Worm (Caenorhabditis elegans) whole organism, young adult: ENCODE measurements around the gene C38H2.2.

Experiments
- attf-5 ChIP-seq: fragments of 200-800 bp; sonication (Bioruptor generic); optimal IDR thresholded peaks from 2 replicates; lab custom pipeline; 2018; ENCODE audit warnings: mild to moderate bottlenecking, missing genetic modification characterization, missing compliant biosample characterization
- let-526 ChIP-seq: fragments of 200-800 bp; sonication (Bioruptor generic); IDR thresholded peaks from 2 replicates; pipeline ENCODE4 v1.3.6; 2022; ENCODE audit warnings: missing genetic modification reagents, missing genetic modification characterization, missing compliant biosample characterization
- nhr-120 ChIP-seq: fragments of 200-800 bp; sonication (Bioruptor generic); IDR thresholded peaks from 2 replicates; pipeline ENCODE4 v1.3.6; 2022; ENCODE audit warnings: missing genetic modification characterization, missing compliant biosample characterization
- pbrm-1 ChIP-seq: fragments of 200-800 bp; sonication (Bioruptor generic); IDR thresholded peaks from 2 replicates; pipeline ENCODE4 v1.3.6; 2022; ENCODE audit warnings: missing genetic modification reagents, missing genetic modification characterization, missing compliant biosample characterization
- snpc-4 ChIP-seq, 5 experiments: fragments of 150-350 bp in 1 of 5; sonication (generic microtip) in 4 of 5; optimal IDR thresholded peaks; 2 replicates each; lab custom pipeline; 2014 to 2018; ENCODE audit warnings: missing genetic modification characterization in 5 of 5, missing biosample characterization in 3 of 5, antibody characterized with exemption in 2 of 5, mild to moderate bottlenecking in 2 of 5, missing compliant biosample characterization in 2 of 5, missing genotype in 2 of 5, moderate library complexity in 2 of 5, missing genetic modification reagents in 1 of 5

DNA sequence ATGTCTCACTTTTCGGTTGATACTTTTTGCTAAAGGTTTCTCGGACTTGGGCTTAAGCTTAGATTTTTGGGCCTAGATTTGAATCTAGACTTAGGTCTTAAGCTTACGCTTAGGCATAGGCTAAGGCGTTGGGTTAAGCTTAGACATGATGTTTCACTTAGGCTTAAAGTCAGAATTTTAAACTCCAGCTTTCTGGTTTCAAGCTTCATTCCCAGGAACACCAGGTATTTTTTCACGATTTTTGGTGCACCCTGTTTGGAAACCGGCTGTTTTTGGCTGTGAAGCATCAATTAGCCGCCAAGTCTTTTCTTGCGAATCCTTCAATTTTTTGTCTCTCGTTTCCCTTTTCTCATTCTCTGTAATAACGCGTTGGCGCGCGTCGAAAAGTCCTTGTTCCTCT is 7.7 kb upstream of the C38H2.2 start:
- TF ChIP-seq pbrm-1 (GFP tag; lab: Robert Waterston, UW): no peak
- TF ChIP-seq attf-5 (GFP tag; lab: Kevin White, UChicago): no peak
- TF ChIP-seq snpc-4 (GFP tag; optimal IDR thresholded peaks at IDR 0.05; lab: Kevin White, UChicago): no peak
- no peak for TF ChIP-seq snpc-4 (tag; optimal IDR thresholded peaks at IDR 0.05; lab: Kevin White, UChicago)
- no peak for TF ChIP-seq let-526 (GFP tag; lab: Robert Waterston, UW)
- TF ChIP-seq nhr-120 (GFP tag; lab: Robert Waterston, UW): no peak
